Fruit fly (Drosophila melanogaster) whole organism, embryonic: Measurements from ENCODE around the gene CG1635.

ENCODE experiments used
- CG3065 ChIP-seq: fragments of 200-800 bp; sonication (Bioruptor generic); optimal IDR thresholded peaks from 2 replicates; lab custom pipeline; 2016; ENCODE audit warnings: missing biosample characterization, missing genetic modification characterization
- Gug ChIP-seq: fragments of 200-800 bp; sonication (Bioruptor generic); IDR thresholded peaks from 4 replicates; pipeline ENCODE4 v1.3.6; 2022; ENCODE audit warnings: missing biosample characterization, missing genetic modification characterization
- Opbp ChIP-seq: fragments of 200-800 bp; sonication (Bioruptor generic); IDR thresholded peaks from 3 replicates; pipeline ENCODE4 v1.3.6; 2022; ENCODE audit warnings: missing biosample characterization, missing genetic modification characterization; ENCODE audit not compliant: partially characterized antibody
- maf-S ChIP-seq: fragments of 200-800 bp; sonication (Bioruptor generic); optimal IDR thresholded peaks from 2 replicates; lab custom pipeline; 2016; ENCODE audit warnings: missing biosample characterization, missing genetic modification characterization
- rib ChIP-seq: fragments of 200-800 bp; sonication (Bioruptor generic); IDR thresholded peaks from 2 replicates; pipeline ENCODE4 v1.3.6; 2022; ENCODE audit warnings: missing biosample characterization, missing genetic modification characterization
- usp ChIP-seq: fragments of >200 bp; optimal IDR thresholded peaks from 2 replicates; lab custom pipeline; 2017; ENCODE audit warnings: missing biosample characterization, missing genetic modification characterization

- TF ChIP-seq CG3065 (GFP tag; lab: Kevin White, UChicago) (no peak), Gug (GFP tag; lab: Robert Waterston, UW) (no peak), Opbp (no peak), maf-S (no peak), rib (no peak), usp (GFP tag; lab: Kevin White, UChicago) (no peak)
Observed at dm6 chr3R:31603655-31604054, 15.2 kb downstream of the CG1635 start.
